Worm (Caenorhabditis elegans) whole organism, L2 larva: ENCODE measurements around the gene pde-3.

ENCODE experiments used
- C34F6.9 ChIP-seq: fragments of 150-350 bp; optimal IDR thresholded peaks from 2 replicates; lab custom pipeline; 2014; ENCODE audit warnings: missing biosample characterization, missing genetic modification characterization
- Y55F3AM.14 ChIP-seq: fragments of 200-800 bp; sonication (Bioruptor generic); optimal IDR thresholded peaks from 2 replicates; lab custom pipeline; 2018; ENCODE audit warnings: mild to moderate bottlenecking, missing genetic modification characterization, missing compliant biosample characterization
- alr-1 ChIP-seq: fragments of 150-350 bp; optimal IDR thresholded peaks from 2 replicates; lab custom pipeline; 2014; ENCODE audit warnings: missing biosample characterization, missing genetic modification characterization
- ama-1 ChIP-seq: fragments of 150-350 bp; optimal IDR thresholded peaks from 2 replicates; lab custom pipeline; 2018; ENCODE audit warnings: inconsistent platforms
- blmp-1 ChIP-seq: sonication (generic microtip); optimal IDR thresholded peaks from 2 replicates; lab custom pipeline; 2017; ENCODE audit warnings: missing genetic modification characterization, mild to moderate bottlenecking, missing compliant biosample characterization, antibody characterized with exemption, moderate library complexity; ENCODE audit not compliant: insufficient read depth
- ceh-82 ChIP-seq: fragments of 150-350 bp; optimal IDR thresholded peaks from 2 replicates; lab custom pipeline; 2014; ENCODE audit warnings: missing biosample characterization, missing genetic modification characterization
- crh-2 ChIP-seq: sonication (generic microtip); optimal IDR thresholded peaks from 2 replicates; lab custom pipeline; 2017; ENCODE audit warnings: missing biosample characterization, missing genetic modification characterization
- dmd-4 ChIP-seq: sonication (generic microtip); optimal IDR thresholded peaks from 2 replicates; lab custom pipeline; 2017; ENCODE audit warnings: missing biosample characterization, missing genetic modification characterization
- fos-1 ChIP-seq: fragments of 150-350 bp; optimal IDR thresholded peaks from 2 replicates; lab custom pipeline; 2014; ENCODE audit warnings: missing biosample characterization, missing genetic modification characterization
- gmeb-1 ChIP-seq: fragments of 150-350 bp; optimal IDR thresholded peaks from 2 replicates; lab custom pipeline; 2014; ENCODE audit warnings: missing biosample characterization, missing genetic modification characterization
- lin-11 ChIP-seq: fragments of 150-350 bp; sonication (generic microtip); optimal IDR thresholded peaks from 2 replicates; lab custom pipeline; 2014; ENCODE audit warnings: missing biosample characterization, missing genetic modification characterization, inconsistent platforms, mixed read lengths
- lin-13 ChIP-seq: fragments of 150-350 bp; optimal IDR thresholded peaks from 2 replicates; lab custom pipeline; 2014; ENCODE audit warnings: missing biosample characterization, missing genetic modification reagents, missing genetic modification characterization
- lin-39 ChIP-seq: fragments of 150-350 bp; optimal IDR thresholded peaks from 2 replicates; lab custom pipeline; 2014; ENCODE audit warnings: missing biosample characterization, missing genetic modification reagents, missing genetic modification characterization
- lsy-2 ChIP-seq, 2 experiments: fragments of 150-350 bp in 1 of 2; sonication (generic microtip) in 1 of 2; optimal IDR thresholded peaks; 2 replicates each; lab custom pipeline; 2014 to 2017; ENCODE audit warnings: missing biosample characterization in 2 of 2, missing genetic modification characterization in 2 of 2
- mab-5 ChIP-seq: fragments of 150-350 bp; optimal IDR thresholded peaks from 2 replicates; lab custom pipeline; 2014; ENCODE audit warnings: missing biosample characterization, missing genetic modification characterization
- mbf-1 ChIP-seq: sonication (generic microtip); optimal IDR thresholded peaks from 2 replicates; lab custom pipeline; 2017; ENCODE audit warnings: missing biosample characterization, missing genetic modification characterization
- mdl-1 ChIP-seq, 2 experiments: fragments of 150-350 bp in 1 of 2; sonication (generic microtip) in 1 of 2; optimal IDR thresholded peaks; 2 replicates each; lab custom pipeline; 2017; ENCODE audit warnings: missing biosample characterization in 2 of 2, missing genetic modification characterization in 2 of 2
- nhr-129 ChIP-seq: fragments of 150-350 bp; optimal IDR thresholded peaks from 2 replicates; lab custom pipeline; 2014; ENCODE audit warnings: missing biosample characterization, missing genetic modification characterization
- nhr-23 ChIP-seq: fragments of 150-350 bp; optimal IDR thresholded peaks from 2 replicates; lab custom pipeline; 2014; ENCODE audit warnings: missing biosample characterization, missing genetic modification reagents, missing genetic modification characterization
- nhr-237 ChIP-seq: fragments of 150-350 bp; optimal IDR thresholded peaks from 2 replicates; lab custom pipeline; 2014; ENCODE audit warnings: missing biosample characterization, missing genetic modification characterization
- nhr-25 ChIP-seq: fragments of 150-350 bp; sonication (generic microtip); optimal IDR thresholded peaks from 3 replicates; lab custom pipeline; 2014; ENCODE audit warnings: missing biosample characterization, missing genetic modification characterization
- nhr-6 ChIP-seq: fragments of 150-350 bp; optimal IDR thresholded peaks from 2 replicates; lab custom pipeline; 2014; ENCODE audit warnings: missing biosample characterization, missing genetic modification characterization
- peb-1 ChIP-seq: fragments of 150-350 bp; optimal IDR thresholded peaks from 2 replicates; lab custom pipeline; 2014; ENCODE audit warnings: missing biosample characterization, missing genetic modification characterization
- sem-4 ChIP-seq: fragments of 150-350 bp; optimal IDR thresholded peaks from 2 replicates; lab custom pipeline; 2014; ENCODE audit warnings: missing biosample characterization, missing genetic modification reagents, missing genetic modification characterization
- sma-3 ChIP-seq: sonication (generic microtip); optimal IDR thresholded peaks from 2 replicates; lab custom pipeline; 2016; ENCODE audit warnings: missing genetic modification reagents, missing genetic modification characterization, missing compliant biosample characterization
- sma-9 ChIP-seq, 2 experiments: fragments of 150-350 bp in 1 of 2; sonication (generic microtip) in 1 of 2; optimal IDR thresholded peaks; 2 replicates each; lab custom pipeline; 2014 to 2016; ENCODE audit warnings: missing genetic modification characterization in 2 of 2, mild to moderate bottlenecking in 1 of 2, missing biosample characterization in 1 of 2, missing compliant biosample characterization in 1 of 2, missing genetic modification reagents in 1 of 2, moderate library complexity in 1 of 2
- snpc-4 ChIP-seq: fragments of 150-350 bp; optimal IDR thresholded peaks from 2 replicates; lab custom pipeline; 2014; ENCODE audit warnings: missing biosample characterization, missing genetic modification characterization
- unc-55 ChIP-seq: fragments of 150-350 bp; sonication (generic microtip); optimal IDR thresholded peaks from 3 replicates; lab custom pipeline; 2014; ENCODE audit warnings: missing biosample characterization, missing genetic modification reagents, missing genetic modification characterization
- zag-1 ChIP-seq: fragments of 150-350 bp; optimal IDR thresholded peaks from 2 replicates; lab custom pipeline; 2014; ENCODE audit warnings: missing biosample characterization, missing genetic modification characterization
- ztf-1 ChIP-seq: fragments of 200-800 bp; sonication (Bioruptor generic); conservative IDR thresholded peaks from 2 replicates; pipeline ENCODE4 v1.3.6; 2022; ENCODE audit warnings: missing genetic modification characterization, missing compliant biosample characterization
- ztf-11 ChIP-seq: sonication (generic microtip); optimal IDR thresholded peaks from 2 replicates; lab custom pipeline; 2017; ENCODE audit warnings: missing biosample characterization, missing genetic modification characterization
- ztf-4 ChIP-seq: fragments of 150-350 bp; optimal IDR thresholded peaks from 2 replicates; lab custom pipeline; 2014; ENCODE audit warnings: missing biosample characterization, missing genetic modification characterization

pde-3 gene

ce11 chrII:14945518-14945917 lies 26.0 kb downstream of the pde-3 start:
- TF ChIP-seq nhr-129 (tag; lab: Kevin White, UChicago), result no peak
- TF ChIP-seq nhr-25 (tag; lab: Kevin White, UChicago), result no peak
- TF ChIP-seq alr-1 (tag; lab: Kevin White, UChicago), result no peak
- TF ChIP-seq snpc-4 (tag; lab: Kevin White, UChicago), result peak; percentile 76

ce11 chrII:14946545-14946944 lies 27.0 kb downstream of the pde-3 start:
- TF ChIP-seq mbf-1 (tag; lab: Kevin White, UChicago) (no peak), sma-9 (GFP tag; optimal IDR thresholded peaks at IDR 0.05; lab: Kevin White, UChicago) (no peak), sma-9 (tag; optimal IDR thresholded peaks at IDR 0.05; lab: Kevin White, UChicago) (no peak), ztf-11 (tag; lab: Kevin White, UChicago) (no peak), ztf-4 (tag; lab: Kevin White, UChicago) (no peak), lin-11 (tag; lab: Kevin White, UChicago) (no peak), snpc-4 (tag; lab: Kevin White, UChicago) (no peak), zag-1 (tag; lab: Kevin White, UChicago) (no peak), unc-55 (peak; percentile 14)

ce11 chrII:14952464-14953064 lies 33.1 kb downstream of the pde-3 start:
- TF ChIP-seq blmp-1 (tag; lab: Kevin White, UChicago) (no peak), ztf-11 (tag; lab: Kevin White, UChicago) (no peak), snpc-4 (tag; lab: Kevin White, UChicago) (no peak), peb-1 (tag; lab: Kevin White, UChicago) (no peak), ama-1 (lab: Kevin White, UChicago) (no peak), nhr-6 (tag; lab: Kevin White, UChicago) (no peak)

ce11 chrII:14958113-14958512 lies 38.6 kb downstream of the pde-3 start, which contains the start of gene Y53F4B.1:
Gene Y53F4B.1, minus strand, starts transcription at chrII:14958213.
- no peak for TF ChIP-seq nhr-23 (tag; lab: Kevin White, UChicago)
- no peak for TF ChIP-seq sma-3 (GFP tag; lab: Kevin White, UChicago)
- TF ChIP-seq ceh-82, result no peak
- peak; percentile 26 for TF ChIP-seq fos-1 (tag; lab: Kevin White, UChicago)
- TF ChIP-seq mab-5 (tag; lab: Kevin White, UChicago), result no peak
- TF ChIP-seq mbf-1 (tag; lab: Kevin White, UChicago), result no peak
- TF ChIP-seq gmeb-1 (tag; lab: Kevin White, UChicago), result no peak
- TF ChIP-seq peb-1 (tag; lab: Kevin White, UChicago), result no peak

ce11 chrII:14959273-14959672 lies 39.8 kb downstream of the pde-3 start:
- TF ChIP-seq lsy-2 (tag; optimal IDR thresholded peaks at IDR 0.05; lab: Kevin White, UChicago) (no peak), fos-1 (tag; lab: Kevin White, UChicago) (peak; percentile 89)
- TF ChIP-seq, all 48 proteins: peak for 1

- TF ChIP-seq nhr-23 (tag; lab: Kevin White, UChicago) (no peak), dmd-4 (tag; lab: Kevin White, UChicago) (no peak)
Measured at ce11 chrII:14964008-14964407, 44.5 kb downstream of the pde-3 start, which contains the start of gene elo-9. Gene elo-9, minus strand, starts transcription at chrII:14964108.

ce11 chrII:14964877-14965276 lies 45.4 kb downstream of the pde-3 start:
- TF ChIP-seq crh-2 (tag; lab: Kevin White, UChicago), result peak; percentile 4
- TF ChIP-seq fos-1 (tag; lab: Kevin White, UChicago), result peak; percentile 88
- no peak for TF ChIP-seq mbf-1 (tag; lab: Kevin White, UChicago)
- no peak for TF ChIP-seq sem-4 (tag; lab: Kevin White, UChicago)

ce11 chrII:14966420-14966819 lies 46.9 kb downstream of the pde-3 start:
- TF ChIP-seq mdl-1 (tag; optimal IDR thresholded peaks at IDR 0.05; lab: Kevin White, UChicago), result no peak
- no peak for TF ChIP-seq C34F6.9 (tag; lab: Kevin White, UChicago)
- no peak for TF ChIP-seq ztf-11 (tag; lab: Kevin White, UChicago)
- TF ChIP-seq ceh-82, result no peak
- TF ChIP-seq Y55F3AM.14 (GFP tag; lab: Kevin White, UChicago), result no peak
- TF ChIP-seq gmeb-1 (tag; lab: Kevin White, UChicago), result no peak
- TF ChIP-seq nhr-237, result no peak
- TF ChIP-seq nhr-25 (tag; lab: Kevin White, UChicago), result no peak
- no peak for TF ChIP-seq lin-39 (tag; lab: Kevin White, UChicago)
- TF ChIP-seq crh-2 (tag; lab: Kevin White, UChicago), result no peak
- no peak for TF ChIP-seq lin-13 (GFP tag; lab: Kevin White, UChicago)
- no peak for TF ChIP-seq ztf-1 (GFP tag; lab: Robert Waterston, UW)
